Fruit fly (Drosophila melanogaster) Kc167 (cell line): ENCODE measurements around the gene CG46309.

Experiments used
- psq ChIP-seq: fragments of >200 bp; optimal IDR thresholded peaks from 2 replicates; lab custom pipeline; 2017; ENCODE audit warnings: missing external identifiers
- ttk ChIP-seq: sonication (Bioruptor generic); optimal IDR thresholded peaks from 2 replicates; lab custom pipeline; 2017; ENCODE audit warnings: missing external identifiers

DNA sequence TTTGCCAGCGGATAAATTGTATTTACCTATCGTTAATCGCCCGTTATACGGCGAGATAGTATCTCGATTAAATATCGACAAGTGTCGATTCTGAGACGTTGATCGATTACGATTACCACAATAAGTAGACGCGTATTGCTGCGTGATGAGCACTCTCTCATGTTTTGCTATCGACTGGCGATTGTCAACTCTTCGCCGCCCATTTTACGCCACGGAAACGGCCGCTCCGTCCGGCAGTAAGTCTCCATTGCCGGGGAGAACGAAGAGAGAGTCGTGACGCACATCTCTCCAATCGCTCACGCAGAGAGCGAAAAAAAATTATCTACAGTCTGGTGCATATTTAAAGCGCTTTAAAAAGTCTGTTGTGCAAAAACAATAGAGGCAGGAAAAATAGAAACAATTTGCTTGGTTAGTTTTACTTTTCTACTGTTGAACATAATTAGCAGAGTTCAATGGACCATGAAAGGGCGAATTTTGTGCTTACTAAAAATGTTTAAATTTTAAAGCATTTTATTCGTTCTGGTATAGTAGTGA, at the start of gene CG46309:
- no peak for TF ChIP-seq psq (lab: Kevin White, UChicago)
- no peak for TF ChIP-seq ttk (lab: Kevin White, UChicago)
